Worm (Caenorhabditis elegans): ENCODE results near the gene F56C9.8.

- TF ChIP-seq F49E8.2 (tag; optimal IDR thresholded peaks at IDR 0.05; ENCODE audit: borderline replicate concordance) = no peak
- TF ChIP-seq lsy-2 (tag; optimal IDR thresholded peaks at IDR 0.05) = no peak
- TF ChIP-seq snpc-4 (tag; optimal IDR thresholded peaks at IDR 0.05) = no peak
Measured at ce11 chrIII:7299466-7299865, 19.8 kb downstream of the F56C9.8 start, which contains the start of the genes B0361.14 and B0361.9.
